Fruit fly (Drosophila melanogaster): ENCODE measurements around the gene Unc-76.

Unc-76 gene

DNA sequence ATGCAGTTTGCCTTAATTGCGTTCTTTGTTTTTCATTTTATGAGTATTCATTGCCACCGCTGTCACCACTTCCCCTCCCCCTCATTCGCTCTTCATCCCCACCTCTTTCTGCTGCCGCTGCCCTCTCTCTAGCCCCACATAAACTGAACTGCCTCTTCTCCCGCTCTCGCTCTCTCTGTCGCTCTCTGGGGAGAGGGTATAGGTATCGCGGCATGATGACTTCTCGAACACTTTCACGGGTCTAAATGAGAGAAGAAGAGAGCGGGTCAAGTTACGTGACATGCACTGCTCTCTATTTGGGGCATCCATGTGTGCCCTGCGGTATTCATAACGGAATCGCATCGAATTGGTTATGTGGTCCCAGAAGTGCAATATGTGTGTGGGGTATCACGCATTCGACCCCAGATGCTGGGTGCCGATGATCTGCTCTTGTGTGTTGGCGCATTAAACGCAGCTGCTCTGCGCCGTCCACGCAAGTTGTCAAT lies 3.3 kb downstream of the Unc-76 start (continued):
- TF ChIP-seq MESR4 (GFP tag; optimal IDR thresholded peaks at IDR 0.05) (peak; percentile 13), Doc3 (GFP tag; IDR thresholded peaks at IDR 0.05; ENCODE audit: partially characterized antibody) (no peak), al (GFP tag; IDR thresholded peaks at IDR 0.05) (peak; percentile 64), dysf (GFP tag; IDR thresholded peaks at IDR 0.05) (peak; percentile 89), ash1 (GFP tag; optimal IDR thresholded peaks at IDR 0.05) (no peak), ssp (GFP tag; IDR thresholded peaks at IDR 0.05) (peak; percentile 72), CG2120 (GFP tag; optimal IDR thresholded peaks at IDR 0.05) (peak; percentile 77), CG7786 (GFP tag; optimal IDR thresholded peaks at IDR 0.05) (peak; percentile 83), CG17802 (tag; optimal IDR thresholded peaks at IDR 0.05) (peak; percentile 43), CG11456 (GFP tag; IDR thresholded peaks at IDR 0.05) (peak; percentile 83), CG12219 (GFP tag; optimal IDR thresholded peaks at IDR 0.05) (peak; percentile 80), YL-1 (GFP tag; optimal IDR thresholded peaks at IDR 0.05) (peak; percentile 11), corto (GFP tag; optimal IDR thresholded peaks at IDR 0.05) (peak; percentile 77), jing (GFP tag; optimal IDR thresholded peaks at IDR 0.05) (peak; percentile 72), cg (GFP tag; optimal IDR thresholded peaks at IDR 0.05) (no peak), CG14050 (GFP tag; IDR thresholded peaks at IDR 0.05) (peak; percentile 75), Trl (optimal IDR thresholded peaks at IDR 0.05) (peak; percentile 84 to 97), Trl (GFP tag; optimal IDR thresholded peaks at IDR 0.05) (peak; percentile 83), toy (GFP tag; IDR thresholded peaks at IDR 0.05) (0 out of 2 replicates have a peak, but pooled peaks have one; percentile 50), B-H2 (GFP tag; optimal IDR thresholded peaks at IDR 0.05) (no peak), zen2 (GFP tag; IDR thresholded peaks at IDR 0.05; ENCODE audit: partially characterized antibody) (peak; percentile 54; the same call in 1 of the 3 replicates), CG31365 (tag; optimal IDR thresholded peaks at IDR 0.05) (peak; percentile 74), CG4282 (GFP tag; optimal IDR thresholded peaks at IDR 0.05) (peak; percentile 27), hkb (optimal IDR thresholded peaks at IDR 0.05) (no peak), hkb (GFP tag; IDR thresholded peaks at IDR 0.05) (peak; percentile 91), fd102C (GFP tag; optimal IDR thresholded peaks at IDR 0.05) (no peak), pnt (GFP tag; optimal IDR thresholded peaks at IDR 0.05) (peak; percentile 80), gfzf (GFP tag; optimal IDR thresholded peaks at IDR 0.05) (no peak), CG15269 (tag; optimal IDR thresholded peaks at IDR 0.05) (peak; percentile 84), CG9215 (GFP tag; IDR thresholded peaks at IDR 0.05) (peak; percentile 50; the same call in 1 of the 2 replicates), CG34376 (GFP tag; optimal IDR thresholded peaks at IDR 0.05) (no peak), lmd (GFP tag; IDR thresholded peaks at IDR 0.05) (peak; percentile 89), crc (GFP tag; optimal IDR thresholded peaks at IDR 0.05) (peak; percentile 62), Myb (GFP tag; optimal IDR thresholded peaks at IDR 0.05) (peak; percentile 68), Bteb2 (GFP tag; optimal IDR thresholded peaks at IDR 0.05) (peak; percentile 47), CG18262 (tag; optimal IDR thresholded peaks at IDR 0.05) (peak; percentile 83), unpg (GFP tag; optimal IDR thresholded peaks at IDR 0.05) (peak; percentile 83), btn (GFP tag; optimal IDR thresholded peaks at IDR 0.05) (peak; percentile 83), twi (tag; optimal IDR thresholded peaks at IDR 0.05) (peak; percentile 63), Hr39 (optimal IDR thresholded peaks at IDR 0.05) (no peak), CG7271 (tag; optimal IDR thresholded peaks at IDR 0.05) (peak; percentile 9), CG6654 (GFP tag; optimal IDR thresholded peaks at IDR 0.05) (peak; percentile 41), ERR (GFP tag; optimal IDR thresholded peaks at IDR 0.05) (peak; percentile 63), CG17829 (tag; optimal IDR thresholded peaks at IDR 0.05) (peak; percentile 82), Opbp (GFP tag; IDR thresholded peaks at IDR 0.05; ENCODE audit: partially characterized antibody) (no peak), CG8478 (optimal IDR thresholded peaks at IDR 0.05) (no peak), CG18619 (GFP tag; optimal IDR thresholded peaks at IDR 0.05) (peak; percentile 76), Camta (GFP tag; optimal IDR thresholded peaks at IDR 0.05) (peak; percentile 84), Hr3 (GFP tag; optimal IDR thresholded peaks at IDR 0.05) (peak; percentile 80), CG8290 (GFP tag; optimal IDR thresholded peaks at IDR 0.05) (no peak), CG8290 (tag; optimal IDR thresholded peaks at IDR 0.05) (peak; percentile 11 to 96), Nf-YB (GFP tag; optimal IDR thresholded peaks at IDR 0.05) (peak; percentile 67)
